Worm (Caenorhabditis elegans) whole organism, young adult: ENCODE measurements around the gene F52H2.15.

Experiments used
- B0261.1 ChIP-seq: sonication (generic microtip); optimal IDR thresholded peaks from 2 replicates; lab custom pipeline; 2016; ENCODE audit warnings: mild to moderate bottlenecking, missing genetic modification characterization, moderate library complexity, missing compliant biosample characterization
- B0336.3 ChIP-seq: fragments of 200-800 bp; sonication (Bioruptor generic); IDR thresholded peaks from 2 replicates; pipeline ENCODE4 v1.3.6; 2022; ENCODE audit warnings: missing genetic modification characterization, missing compliant biosample characterization
- D2030.7 ChIP-seq: fragments of 200-800 bp; sonication (Bioruptor generic); IDR thresholded peaks from 2 replicates; pipeline ENCODE4 v1.3.6; 2022; ENCODE audit warnings: missing genetic modification reagents, missing genetic modification characterization, missing compliant biosample characterization
- F22D6.2 ChIP-seq: sonication (generic microtip); optimal IDR thresholded peaks from 2 replicates; lab custom pipeline; 2016; ENCODE audit warnings: mild to moderate bottlenecking, missing genetic modification characterization, missing compliant biosample characterization
- F23B12.7 ChIP-seq: sonication (generic microtip); optimal IDR thresholded peaks from 2 replicates; lab custom pipeline; 2017; ENCODE audit warnings: missing genetic modification characterization, mild to moderate bottlenecking, missing compliant biosample characterization, antibody characterized with exemption, moderate library complexity; ENCODE audit not compliant: insufficient read depth
- F37B4.10 ChIP-seq: fragments of 200-800 bp; sonication (Bioruptor generic); IDR thresholded peaks from 2 replicates; pipeline ENCODE4 v1.3.6; 2022; ENCODE audit warnings: missing genetic modification characterization, missing compliant biosample characterization
- F55B11.4 ChIP-seq: sonication (generic microtip); optimal IDR thresholded peaks from 2 replicates; lab custom pipeline; 2016; ENCODE audit warnings: missing compliant biosample characterization, missing genetic modification characterization, borderline replicate concordance; ENCODE audit not compliant: insufficient read depth
- F57C9.4 ChIP-seq: sonication (generic microtip); optimal IDR thresholded peaks from 2 replicates; lab custom pipeline; 2017; ENCODE audit warnings: mild to moderate bottlenecking, missing genetic modification characterization, missing compliant biosample characterization
- K11D2.4 ChIP-seq: fragments of 200-800 bp; sonication (Bioruptor generic); IDR thresholded peaks from 2 replicates; pipeline ENCODE4 v1.3.6; 2022; ENCODE audit warnings: missing genetic modification reagents, missing genetic modification characterization, missing compliant biosample characterization
- K12H6.12 ChIP-seq: fragments of 200-800 bp; sonication (Bioruptor generic); optimal IDR thresholded peaks from 2 replicates; lab custom pipeline; 2018; ENCODE audit warnings: mild to moderate bottlenecking, missing genetic modification characterization, missing compliant biosample characterization
- T26A5.8 ChIP-seq: sonication (generic microtip); optimal IDR thresholded peaks from 2 replicates; lab custom pipeline; 2016; ENCODE audit warnings: missing genetic modification characterization, missing compliant biosample characterization
- Y56A3A.18 ChIP-seq: fragments of 200-800 bp; sonication (Bioruptor generic); IDR thresholded peaks from 2 replicates; pipeline ENCODE4 v1.3.6; 2022; ENCODE audit warnings: missing genetic modification reagents, missing genetic modification characterization, missing compliant biosample characterization
- Y95B8A.8 ChIP-seq: fragments of 200-800 bp; sonication (Bioruptor generic); IDR thresholded peaks from 2 replicates; pipeline ENCODE4 v1.3.6; 2022; ENCODE audit warnings: missing genetic modification reagents, missing genetic modification characterization, missing compliant biosample characterization
- ZK185.1 ChIP-seq: sonication (generic microtip); optimal IDR thresholded peaks from 2 replicates; lab custom pipeline; 2016; ENCODE audit warnings: mild to moderate bottlenecking, missing genetic modification characterization, missing compliant biosample characterization; ENCODE audit not compliant: poor library complexity, severe bottlenecking
- ama-1 ChIP-seq, 3 experiments: fragments of 150-350 bp in 1 of 3; sonication (generic microtip) in 2 of 3; optimal IDR thresholded peaks; 2 replicates each; lab custom pipeline; 2014 to 2018; ENCODE audit warnings: missing biosample characterization in 2 of 3, missing genetic modification characterization in 2 of 3, missing genetic modification reagents in 2 of 3
- aptf-2 ChIP-seq: fragments of 200-800 bp; sonication (Bioruptor generic); conservative IDR thresholded peaks from 2 replicates; pipeline ENCODE4 v1.3.6; 2022; ENCODE audit warnings: missing genetic modification reagents, missing genetic modification characterization, missing compliant biosample characterization
- aptf-3 ChIP-seq: fragments of 200-800 bp; sonication (Bioruptor generic); IDR thresholded peaks from 2 replicates; pipeline ENCODE4 v1.3.6; 2022; ENCODE audit warnings: missing genetic modification characterization, missing compliant biosample characterization
- attf-3 ChIP-seq: fragments of 200-800 bp; sonication (Bioruptor generic); conservative IDR thresholded peaks from 2 replicates; pipeline ENCODE4 v1.3.6; 2022; ENCODE audit warnings: missing genetic modification reagents, missing genetic modification characterization, missing compliant biosample characterization
- attf-5 ChIP-seq: fragments of 200-800 bp; sonication (Bioruptor generic); optimal IDR thresholded peaks from 2 replicates; lab custom pipeline; 2018; ENCODE audit warnings: mild to moderate bottlenecking, missing genetic modification characterization, missing compliant biosample characterization
- ccch-3 ChIP-seq: fragments of 200-800 bp; sonication (Bioruptor generic); optimal IDR thresholded peaks from 2 replicates; lab custom pipeline; 2018; ENCODE audit warnings: mild to moderate bottlenecking, missing genetic modification characterization, missing compliant biosample characterization
- cebp-1 ChIP-seq, 2 experiments: fragments of 200-800 bp in 1 of 2; sonication (Bioruptor generic) in 1 of 2; sonication (generic microtip) in 1 of 2; IDR thresholded peaks in 1 of 2; optimal IDR thresholded peaks in 1 of 2; 2 replicates each; pipeline versions ENCODE4 v1.3.6 to Lab custom; 2017 to 2022; ENCODE audit warnings: missing compliant biosample characterization in 2 of 2, missing genetic modification characterization in 2 of 2, mild to moderate bottlenecking in 1 of 2, missing genetic modification reagents in 1 of 2, moderate library complexity in 1 of 2
- ceh-58 ChIP-seq: fragments of 200-800 bp; sonication (Bioruptor generic); IDR thresholded peaks from 2 replicates; pipeline ENCODE4 v1.3.6; 2022; ENCODE audit warnings: missing genetic modification characterization, missing compliant biosample characterization
- ceh-79 ChIP-seq: sonication (generic microtip); optimal IDR thresholded peaks from 2 replicates; lab custom pipeline; 2017; ENCODE audit warnings: mild to moderate bottlenecking, missing genetic modification characterization, missing compliant biosample characterization
- ceh-91 ChIP-seq: fragments of 200-800 bp; sonication (Bioruptor generic); IDR thresholded peaks from 2 replicates; pipeline ENCODE4 v1.3.6; 2022; ENCODE audit warnings: missing genetic modification reagents, missing genetic modification characterization, missing compliant biosample characterization
- die-1 ChIP-seq: sonication (generic microtip); optimal IDR thresholded peaks from 2 replicates; lab custom pipeline; 2016; ENCODE audit warnings: missing genotype, mild to moderate bottlenecking, missing genetic modification characterization, missing compliant biosample characterization
- dox-1 ChIP-seq: fragments of 200-800 bp; sonication (Bioruptor generic); IDR thresholded peaks from 2 replicates; pipeline ENCODE4 v1.3.6; 2022; ENCODE audit warnings: missing genetic modification reagents, missing genetic modification characterization, missing compliant biosample characterization
- dpl-1 ChIP-seq: fragments of 150-350 bp; optimal IDR thresholded peaks from 2 replicates; lab custom pipeline; 2014; ENCODE audit warnings: missing biosample characterization, missing genetic modification reagents, missing genetic modification characterization
- efl-1 ChIP-seq: fragments of 150-350 bp; optimal IDR thresholded peaks from 2 replicates; lab custom pipeline; 2014; ENCODE audit warnings: missing biosample characterization, missing genetic modification reagents, missing genetic modification characterization
- ekl-4 ChIP-seq: fragments of 200-800 bp; sonication (Bioruptor generic); IDR thresholded peaks from 2 replicates; pipeline ENCODE4 v1.3.6; 2022; ENCODE audit warnings: missing genetic modification reagents, missing genetic modification characterization, missing compliant biosample characterization
- hmg-1.2 ChIP-seq: fragments of 200-800 bp; sonication (Bioruptor generic); IDR thresholded peaks from 2 replicates; pipeline ENCODE4 v1.3.6; 2022; ENCODE audit warnings: missing genetic modification reagents, missing genetic modification characterization, missing compliant biosample characterization
- let-607 ChIP-seq, 2 experiments: fragments of 200-800 bp in 1 of 2; sonication (Bioruptor generic) in 1 of 2; sonication (generic microtip) in 1 of 2; optimal IDR thresholded peaks; 2 replicates each; lab custom pipeline; 2016 to 2018; ENCODE audit warnings: mild to moderate bottlenecking in 2 of 2, missing compliant biosample characterization in 2 of 2, missing genetic modification characterization in 2 of 2, moderate library complexity in 2 of 2, missing genotype in 1 of 2
- lin-26 ChIP-seq: fragments of 200-800 bp; sonication (Bioruptor generic); IDR thresholded peaks from 2 replicates; pipeline ENCODE4 v1.3.6; 2022; ENCODE audit warnings: missing genetic modification reagents, missing genetic modification characterization, missing compliant biosample characterization
- lin-35 ChIP-seq, 3 experiments: fragments of 150-350 bp in 2 of 3; sonication (generic microtip) in 1 of 3; optimal IDR thresholded peaks; 2 replicates each; lab custom pipeline; 2014 to 2018; ENCODE audit warnings: missing biosample characterization in 3 of 3, missing genetic modification characterization in 3 of 3, missing genetic modification reagents in 3 of 3
- lin-54 ChIP-seq: fragments of 200-800 bp; sonication (Bioruptor generic); optimal IDR thresholded peaks from 2 replicates; lab custom pipeline; 2018; ENCODE audit warnings: mild to moderate bottlenecking, missing genetic modification characterization, missing compliant biosample characterization
- mel-28 ChIP-seq: sonication (generic microtip); optimal IDR thresholded peaks from 2 replicates; lab custom pipeline; 2016; ENCODE audit warnings: borderline replicate concordance, mild to moderate bottlenecking, missing genetic modification characterization, missing compliant biosample characterization
- mxl-1 ChIP-seq: sonication (generic microtip); optimal IDR thresholded peaks from 2 replicates; lab custom pipeline; 2016; ENCODE audit warnings: missing genetic modification characterization, missing compliant biosample characterization
- nfya-1 ChIP-seq: sonication (generic microtip); optimal IDR thresholded peaks from 2 replicates; lab custom pipeline; 2017; ENCODE audit warnings: antibody characterized with exemption, missing compliant biosample characterization, missing genetic modification characterization, borderline replicate concordance; ENCODE audit not compliant: insufficient read depth
- nfya-2 ChIP-seq: fragments of 200-800 bp; sonication (Bioruptor generic); IDR thresholded peaks from 2 replicates; pipeline ENCODE4 v1.3.6; 2022; ENCODE audit warnings: missing genetic modification reagents, missing genetic modification characterization, missing compliant biosample characterization
- nhr-90 ChIP-seq: sonication (generic microtip); optimal IDR thresholded peaks from 2 replicates; lab custom pipeline; 2016; ENCODE audit warnings: missing genotype, mild to moderate bottlenecking, missing genetic modification characterization, missing compliant biosample characterization
- pbrm-1 ChIP-seq: fragments of 200-800 bp; sonication (Bioruptor generic); IDR thresholded peaks from 2 replicates; pipeline ENCODE4 v1.3.6; 2022; ENCODE audit warnings: missing genetic modification reagents, missing genetic modification characterization, missing compliant biosample characterization
- repo-1 ChIP-seq: sonication (generic microtip); optimal IDR thresholded peaks from 2 replicates; lab custom pipeline; 2017; ENCODE audit warnings: mild to moderate bottlenecking, missing genetic modification characterization, missing compliant biosample characterization
- snpc-1.3 ChIP-seq: sonication (generic microtip); optimal IDR thresholded peaks from 2 replicates; lab custom pipeline; 2017; ENCODE audit warnings: missing genetic modification characterization, mild to moderate bottlenecking, missing compliant biosample characterization, antibody characterized with exemption, moderate library complexity, missing genotype, missing genetic modification reagents; ENCODE audit not compliant: insufficient read depth
- snpc-3.4 ChIP-seq: sonication (generic microtip); optimal IDR thresholded peaks from 2 replicates; lab custom pipeline; 2017; ENCODE audit warnings: missing genetic modification characterization, mild to moderate bottlenecking, missing compliant biosample characterization, antibody characterized with exemption, moderate library complexity, missing genotype, missing genetic modification reagents
- tbp1 ChIP-seq: fragments of 200-800 bp; sonication (Bioruptor generic); optimal IDR thresholded peaks from 2 replicates; lab custom pipeline; 2018; ENCODE audit warnings: mild to moderate bottlenecking, missing genetic modification characterization, missing compliant biosample characterization
- unc-130 ChIP-seq: sonication (generic microtip); optimal IDR thresholded peaks from 2 replicates; lab custom pipeline; 2016; ENCODE audit warnings: missing genetic modification reagents, missing genetic modification characterization, missing compliant biosample characterization
- ztf-18 ChIP-seq: sonication (generic microtip); optimal IDR thresholded peaks from 2 replicates; lab custom pipeline; 2016; ENCODE audit warnings: missing genotype, mild to moderate bottlenecking, missing genetic modification characterization, missing compliant biosample characterization
- ztf-25 ChIP-seq: fragments of 200-800 bp; sonication (Bioruptor generic); IDR thresholded peaks from 2 replicates; pipeline ENCODE4 v1.3.6; 2022; ENCODE audit warnings: missing genetic modification reagents, missing genetic modification characterization, missing compliant biosample characterization

Gene F52H2.15

ce11 chrX:2526078-2526477 is 39.1 kb upstream of the F52H2.15 start:
- TF ChIP-seq let-607 (tag; optimal IDR thresholded peaks at IDR 0.05; lab: Kevin White, UChicago) (no peak), pbrm-1 (GFP tag; lab: Robert Waterston, UW) (peak; percentile 62; the same call in 1 of the 2 replicates), tbp1 (GFP tag; lab: Kevin White, UChicago) (peak; percentile 88), hmg-1.2 (GFP tag; lab: Robert Waterston, UW) (peak; percentile 47), T26A5.8 (tag; lab: Kevin White, UChicago) (no peak), efl-1 (GFP tag; lab: Kevin White, UChicago) (no peak), ccch-3 (no peak), ceh-91 (GFP tag; lab: Robert Waterston, UW) (no peak), ceh-79 (tag; lab: Kevin White, UChicago) (no peak), repo-1 (tag; lab: Kevin White, UChicago) (no peak), unc-130 (GFP tag; lab: Kevin White, UChicago) (no peak), mxl-1 (peak; percentile 29), snpc-1.3 (tag; lab: Kevin White, UChicago) (peak; percentile 61), K12H6.12 (tag; lab: Kevin White, UChicago) (no peak), ztf-18 (tag; lab: Kevin White, UChicago) (peak; percentile 45), K11D2.4 (GFP tag; lab: Robert Waterston, UW) (no peak), ama-1 (optimal IDR thresholded peaks at IDR 0.05; lab: Kevin White, UChicago) (no peak), ama-1 (GFP tag; optimal IDR thresholded peaks at IDR 0.05; lab: Kevin White, UChicago) (peak in 1 of 2 experiments; percentile 39), die-1 (tag; lab: Kevin White, UChicago) (peak; percentile 64), Y95B8A.8 (GFP tag; lab: Robert Waterston, UW) (0 out of 2 replicates have a peak, but pooled peaks have one; percentile 46), D2030.7 (GFP tag; lab: Robert Waterston, UW) (peak; percentile 72), mel-28 (tag; lab: Kevin White, UChicago) (no peak), ztf-25 (GFP tag; lab: Robert Waterston, UW) (0 out of 2 replicates have a peak, but pooled peaks have one; percentile 50), ZK185.1 (tag; lab: Kevin White, UChicago) (no peak), attf-3 (GFP tag; lab: Robert Waterston, UW) (no peak), B0336.3 (GFP tag; lab: Robert Waterston, UW) (no peak), lin-54 (GFP tag; lab: Kevin White, UChicago) (peak; percentile 24), nhr-90 (tag; lab: Kevin White, UChicago) (peak; percentile 38), lin-26 (GFP tag; lab: Robert Waterston, UW) (peak; percentile 74), snpc-3.4 (peak; percentile 60), nfya-2 (no peak), F55B11.4 (tag; lab: Kevin White, UChicago) (no peak), ceh-58 (GFP tag; lab: Robert Waterston, UW) (no peak), aptf-3 (GFP tag; lab: Robert Waterston, UW) (no peak), dpl-1 (GFP tag; lab: Kevin White, UChicago) (no peak), F22D6.2 (tag; lab: Kevin White, UChicago) (no peak), F37B4.10 (no peak), aptf-2 (GFP tag; lab: Robert Waterston, UW) (no peak), ekl-4 (GFP tag; lab: Robert Waterston, UW) (0 out of 2 replicates have a peak, but pooled peaks have one; percentile 22), F57C9.4 (no peak), F23B12.7 (tag; lab: Kevin White, UChicago) (no peak), lin-35 (GFP tag; optimal IDR thresholded peaks at IDR 0.05; lab: Kevin White, UChicago) (no peak), cebp-1 (GFP tag; IDR thresholded peaks at IDR 0.05; lab: Robert Waterston, UW) (no peak), cebp-1 (tag; optimal IDR thresholded peaks at IDR 0.05; lab: Kevin White, UChicago) (peak; percentile 17), attf-5 (GFP tag; lab: Kevin White, UChicago) (no peak), nfya-1 (no peak), Y56A3A.18 (GFP tag; lab: Robert Waterston, UW) (0 out of 2 replicates have a peak, but pooled peaks have one; percentile 17), B0261.1 (tag; lab: Kevin White, UChicago) (peak; percentile 69), dox-1 (0 out of 2 replicates have a peak, but pooled peaks have one; percentile 13)
